Fruit fly (Drosophila melanogaster) whole organism, embryonic: ENCODE measurements around the gene CG2993.

ENCODE experiments used
- CG11085 ChIP-seq: fragments of 200-800 bp; sonication (Bioruptor generic); IDR thresholded peaks from 2 replicates; pipeline ENCODE4 v1.3.6; 2022; ENCODE audit warnings: missing biosample characterization, missing genetic modification characterization
- CG15601 ChIP-seq: fragments of 200-800 bp; sonication (Bioruptor generic); optimal IDR thresholded peaks from 3 replicates; lab custom pipeline; 2019; ENCODE audit warnings: missing biosample characterization, mild to moderate bottlenecking, missing genetic modification characterization, moderate library complexity
- CG6654 ChIP-seq: fragments of 200-800 bp; sonication (Bioruptor generic); optimal IDR thresholded peaks from 2 replicates; lab custom pipeline; 2017; ENCODE audit warnings: missing biosample characterization, mild to moderate bottlenecking, missing genetic modification characterization
- CG6854 ChIP-seq: fragments of 200-800 bp; sonication (Bioruptor generic); optimal IDR thresholded peaks from 3 replicates; lab custom pipeline; 2017; ENCODE audit warnings: missing biosample characterization, mild to moderate bottlenecking, missing genetic modification characterization
- Ets97D ChIP-seq: fragments of 200-800 bp; sonication (Bioruptor generic); optimal IDR thresholded peaks from 3 replicates; lab custom pipeline; 2016; ENCODE audit warnings: missing biosample characterization, missing genetic modification characterization
- HLH54F ChIP-seq: fragments of 200-800 bp; sonication (Bioruptor generic); optimal IDR thresholded peaks from 3 replicates; lab custom pipeline; 2016; ENCODE audit warnings: missing biosample characterization, missing genetic modification characterization
- az2 ChIP-seq: fragments of 200-800 bp; sonication (Bioruptor generic); optimal IDR thresholded peaks from 3 replicates; lab custom pipeline; 2016; ENCODE audit warnings: missing biosample characterization, missing genetic modification characterization
- eve ChIP-seq, 2 experiments: fragments of >200 bp; optimal IDR thresholded peaks; 2 replicates each; lab custom pipeline; 2017; ENCODE audit warnings: missing biosample characterization in 2 of 2, missing genetic modification characterization in 2 of 2
- jumu ChIP-seq: fragments of 200-800 bp; sonication (Bioruptor generic); optimal IDR thresholded peaks from 3 replicates; lab custom pipeline; 2016; ENCODE audit warnings: missing biosample characterization, missing genetic modification characterization
- zen ChIP-seq: fragments of 200-800 bp; sonication (Bioruptor generic); optimal IDR thresholded peaks from 3 replicates; lab custom pipeline; 2018; ENCODE audit warnings: missing biosample characterization, mild to moderate bottlenecking, missing genetic modification characterization, moderate library complexity

dm6 chr3R:7802693-7803092 lies 7.1 kb downstream of the CG2993 start, which contains the start of gene CG3014:
- TF ChIP-seq Ets97D (no peak), jumu (GFP tag; lab: Kevin White, UChicago) (no peak), CG15601 (tag; lab: Kevin White, UChicago) (no peak), az2 (GFP tag; lab: Kevin White, UChicago) (no peak), CG11085 (no peak), CG6654 (GFP tag; lab: Kevin White, UChicago) (no peak), eve (GFP tag; optimal IDR thresholded peaks at IDR 0.05; lab: Kevin White, UChicago) (no peak), CG6854 (GFP tag; lab: Kevin White, UChicago) (no peak), HLH54F (no peak), zen (tag; lab: Kevin White, UChicago) (no peak)
